Fruit fly (Drosophila melanogaster) whole organism, embryonic: ENCODE measurements around the gene CG7519.

Source experiments
- CG1024 ChIP-seq: fragments of 200-800 bp; sonication (Bioruptor generic); IDR thresholded peaks from 2 replicates; pipeline ENCODE4 v1.3.6; 2022; ENCODE audit warnings: missing biosample characterization, missing genetic modification characterization
- CG10321 ChIP-seq: fragments of 200-800 bp; sonication (Bioruptor generic); IDR thresholded peaks from 2 replicates; pipeline ENCODE4 v1.3.6; 2022; ENCODE audit warnings: missing biosample characterization, missing genetic modification characterization
- CG10462 ChIP-seq: fragments of 200-800 bp; sonication (Bioruptor generic); optimal IDR thresholded peaks from 2 replicates; lab custom pipeline; 2016; ENCODE audit warnings: missing biosample characterization, missing genetic modification characterization
- CG10565 ChIP-seq: fragments of 200-800 bp; sonication (Bioruptor generic); optimal IDR thresholded peaks from 3 replicates; lab custom pipeline; 2016; ENCODE audit warnings: missing biosample characterization, mild to moderate bottlenecking, missing genetic modification characterization
- CG12659 ChIP-seq: fragments of 200-800 bp; sonication (Bioruptor generic); optimal IDR thresholded peaks from 3 replicates; lab custom pipeline; 2017; ENCODE audit warnings: mild to moderate bottlenecking, missing biosample characterization, missing genetic modification reagents, missing genetic modification characterization
- CG13624 ChIP-seq: fragments of 200-800 bp; sonication (Bioruptor generic); optimal IDR thresholded peaks from 2 replicates; lab custom pipeline; 2016; ENCODE audit warnings: missing biosample characterization, missing genetic modification characterization
- CG16779 ChIP-seq: fragments of 200-800 bp; sonication (Bioruptor generic); IDR thresholded peaks from 2 replicates; pipeline ENCODE4 v1.3.6; 2022; ENCODE audit warnings: missing biosample characterization, missing genetic modification characterization
- CG17568 ChIP-seq: fragments of 200-800 bp; sonication (Bioruptor generic); optimal IDR thresholded peaks from 2 replicates; lab custom pipeline; 2018; ENCODE audit warnings: missing biosample characterization, mild to moderate bottlenecking, missing genetic modification characterization, moderate library complexity
- CG18011 ChIP-seq: fragments of 200-800 bp; sonication (Bioruptor generic); optimal IDR thresholded peaks from 2 replicates; lab custom pipeline; 2017; ENCODE audit warnings: missing biosample characterization, missing genetic modification characterization, mild to moderate bottlenecking, moderate library complexity, missing genotype
- CG18599 ChIP-seq: fragments of 200-800 bp; sonication (Bioruptor generic); optimal IDR thresholded peaks from 3 replicates; lab custom pipeline; 2017; ENCODE audit warnings: missing biosample characterization, missing genetic modification characterization, mild to moderate bottlenecking, moderate library complexity, missing genetic modification reagents
- CG2120 ChIP-seq: fragments of 200-800 bp; sonication (Bioruptor generic); optimal IDR thresholded peaks from 3 replicates; lab custom pipeline; 2016; ENCODE audit warnings: missing biosample characterization, missing genetic modification characterization
- CG2129 ChIP-seq: fragments of 200-800 bp; sonication (Bioruptor generic); IDR thresholded peaks from 2 replicates; pipeline ENCODE4 v1.3.6; 2022; ENCODE audit warnings: missing biosample characterization, missing genetic modification characterization; ENCODE audit not compliant: partially characterized antibody
- CG2712 ChIP-seq: fragments of 200-800 bp; optimal IDR thresholded peaks from 3 replicates; lab custom pipeline; 2019; ENCODE audit warnings: missing biosample characterization, mild to moderate bottlenecking, missing genetic modification characterization, moderate library complexity
- CG3065 ChIP-seq: fragments of 200-800 bp; sonication (Bioruptor generic); optimal IDR thresholded peaks from 2 replicates; lab custom pipeline; 2016; ENCODE audit warnings: missing biosample characterization, missing genetic modification characterization
- CG3407 ChIP-seq: fragments of 200-800 bp; sonication (Bioruptor generic); optimal IDR thresholded peaks from 2 replicates; lab custom pipeline; 2018; ENCODE audit warnings: missing biosample characterization, mild to moderate bottlenecking, missing genetic modification characterization
- CG3995 ChIP-seq: fragments of 200-800 bp; sonication (Bioruptor generic); optimal IDR thresholded peaks from 3 replicates; lab custom pipeline; 2016; ENCODE audit warnings: missing biosample characterization, missing genetic modification characterization
- CG4360 ChIP-seq: fragments of 200-800 bp; sonication (Bioruptor generic); IDR thresholded peaks from 2 replicates; pipeline ENCODE4 v1.3.6; 2022; ENCODE audit warnings: missing biosample characterization, missing genetic modification characterization
- CG43689 ChIP-seq: fragments of 200-800 bp; sonication (Bioruptor generic); IDR thresholded peaks from 2 replicates; pipeline ENCODE4 v1.3.6; 2022; ENCODE audit warnings: missing biosample characterization, missing genetic modification characterization
- CG4617 ChIP-seq: fragments of 200-800 bp; sonication (Bioruptor generic); optimal IDR thresholded peaks from 3 replicates; lab custom pipeline; 2016; ENCODE audit warnings: missing biosample characterization, missing genetic modification characterization, borderline replicate concordance
- CG7271 ChIP-seq: fragments of 200-800 bp; sonication (Bioruptor generic); optimal IDR thresholded peaks from 2 replicates; lab custom pipeline; 2018; ENCODE audit warnings: missing biosample characterization, mild to moderate bottlenecking, missing genetic modification characterization, moderate library complexity
- CG7556 ChIP-seq: fragments of 200-800 bp; sonication (Bioruptor generic); optimal IDR thresholded peaks from 2 replicates; lab custom pipeline; 2017; ENCODE audit warnings: missing biosample characterization, mild to moderate bottlenecking, missing genetic modification characterization
- D19B ChIP-seq: fragments of 200-800 bp; sonication (Bioruptor generic); optimal IDR thresholded peaks from 2 replicates; lab custom pipeline; 2017; ENCODE audit warnings: missing biosample characterization, mild to moderate bottlenecking, missing genetic modification characterization
- Elba2 ChIP-seq: fragments of 200-800 bp; sonication (Bioruptor generic); optimal IDR thresholded peaks from 3 replicates; lab custom pipeline; 2016; ENCODE audit warnings: missing biosample characterization, missing genetic modification characterization
- Fer3 ChIP-seq: fragments of 200-800 bp; sonication (Bioruptor generic); optimal IDR thresholded peaks from 2 replicates; lab custom pipeline; 2018; ENCODE audit warnings: missing biosample characterization, mild to moderate bottlenecking, missing genetic modification characterization, moderate library complexity
- Hr39 ChIP-seq: fragments of >200 bp; optimal IDR thresholded peaks from 2 replicates; lab custom pipeline; 2017
- Hr78 ChIP-seq, 2 experiments: fragments of 200-800 bp in 1 of 2; fragments of >200 bp in 1 of 2; sonication (Bioruptor generic) in 1 of 2; optimal IDR thresholded peaks; 2 replicates each; lab custom pipeline; 2017 to 2019; ENCODE audit warnings: missing biosample characterization in 2 of 2, missing genetic modification characterization in 2 of 2, mild to moderate bottlenecking in 1 of 2, moderate library complexity in 1 of 2
- Max ChIP-seq: fragments of 200-800 bp; sonication (Bioruptor generic); optimal IDR thresholded peaks from 2 replicates; lab custom pipeline; 2016; ENCODE audit warnings: missing biosample characterization, mild to moderate bottlenecking, missing genetic modification characterization
- Mes4 ChIP-seq: fragments of 200-800 bp; sonication (Bioruptor generic); optimal IDR thresholded peaks from 2 replicates; lab custom pipeline; 2016; ENCODE audit warnings: missing biosample characterization, missing genetic modification characterization
- NK7.1 ChIP-seq: fragments of 200-800 bp; sonication (Bioruptor generic); optimal IDR thresholded peaks from 3 replicates; lab custom pipeline; 2016; ENCODE audit warnings: missing biosample characterization, missing genetic modification characterization
- Nf-YC ChIP-seq: fragments of 200-800 bp; optimal IDR thresholded peaks from 3 replicates; lab custom pipeline; 2019; ENCODE audit warnings: missing biosample characterization, mild to moderate bottlenecking, missing genetic modification characterization, moderate library complexity
- ara ChIP-seq: fragments of 200-800 bp; sonication (Bioruptor generic); IDR thresholded peaks from 2 replicates; pipeline ENCODE4 v1.3.6; 2022; ENCODE audit warnings: missing biosample characterization, missing genetic modification characterization
- ash1 ChIP-seq: fragments of 200-800 bp; sonication (Bioruptor generic); optimal IDR thresholded peaks from 2 replicates; lab custom pipeline; 2018; ENCODE audit warnings: missing biosample characterization, mild to moderate bottlenecking, missing genetic modification characterization
- cg ChIP-seq: fragments of 200-800 bp; sonication (Bioruptor generic); optimal IDR thresholded peaks from 3 replicates; lab custom pipeline; 2019; ENCODE audit warnings: missing biosample characterization, mild to moderate bottlenecking, missing genetic modification characterization, moderate library complexity
- chinmo ChIP-seq: fragments of 200-800 bp; sonication (Bioruptor generic); IDR thresholded peaks from 4 replicates; pipeline ENCODE4 v1.3.6; 2022; ENCODE audit warnings: missing biosample characterization, missing genetic modification characterization; ENCODE audit not compliant: partially characterized antibody
- chm ChIP-seq: fragments of 200-800 bp; sonication (Bioruptor generic); IDR thresholded peaks from 2 replicates; pipeline ENCODE4 v1.3.6; 2022; ENCODE audit warnings: missing biosample characterization, missing genetic modification characterization
- ci ChIP-seq: fragments of 200-800 bp; sonication (Bioruptor generic); IDR thresholded peaks from 3 replicates; pipeline ENCODE4 v1.3.6; 2022; ENCODE audit warnings: missing biosample characterization, missing genetic modification characterization
- dmrt99B ChIP-seq: fragments of 200-800 bp; sonication (Bioruptor generic); optimal IDR thresholded peaks from 2 replicates; lab custom pipeline; 2018; ENCODE audit warnings: missing biosample characterization, mild to moderate bottlenecking, missing genetic modification characterization, moderate library complexity
- esg ChIP-seq: fragments of 200-800 bp; sonication (Bioruptor generic); conservative IDR thresholded peaks from 2 replicates; pipeline ENCODE4 v1.3.6; 2022; ENCODE audit warnings: missing biosample characterization, missing genetic modification characterization
- gfzf ChIP-seq: fragments of 200-800 bp; sonication (Bioruptor generic); optimal IDR thresholded peaks from 2 replicates; lab custom pipeline; 2016; ENCODE audit warnings: missing biosample characterization, mild to moderate bottlenecking, missing genetic modification characterization, moderate library complexity
- grau ChIP-seq: fragments of 200-800 bp; optimal IDR thresholded peaks from 3 replicates; lab custom pipeline; 2019; ENCODE audit warnings: missing biosample characterization, mild to moderate bottlenecking, missing genetic modification characterization, moderate library complexity
- gsb ChIP-seq: fragments of 200-800 bp; sonication (Bioruptor generic); IDR thresholded peaks from 2 replicates; pipeline ENCODE4 v1.3.6; 2022; ENCODE audit warnings: missing biosample characterization, missing genetic modification characterization
- lov ChIP-seq, 2 experiments: fragments of 200-800 bp in 1 of 2; fragments of >200 bp in 1 of 2; sonication (Bioruptor generic) in 1 of 2; IDR thresholded peaks in 1 of 2; optimal IDR thresholded peaks in 1 of 2; 2 replicates in 1 of 2; 3 replicates in 1 of 2; pipeline versions ENCODE4 v1.3.6 to Lab custom; 2017 to 2022; ENCODE audit warnings: missing biosample characterization in 1 of 2, missing genetic modification characterization in 1 of 2
- nerfin-1 ChIP-seq: fragments of 200-800 bp; sonication (Bioruptor generic); optimal IDR thresholded peaks from 3 replicates; lab custom pipeline; 2019; ENCODE audit warnings: missing biosample characterization, mild to moderate bottlenecking, missing genetic modification characterization, moderate library complexity
- pan ChIP-seq, 4 experiments: fragments of >200 bp in 3 of 4; fragments of 200-800 bp in 1 of 4; sonication (Bioruptor generic) in 1 of 4; optimal IDR thresholded peaks in 3 of 4; IDR thresholded peaks in 1 of 4; 2 replicates each; pipeline versions ENCODE4 v1.3.6 to Lab custom; 2017 to 2022; ENCODE audit warnings: missing biosample characterization in 2 of 4, missing genetic modification characterization in 2 of 4, mixed read lengths in 1 of 4
- pnt ChIP-seq: fragments of 200-800 bp; sonication (Bioruptor generic); optimal IDR thresholded peaks from 3 replicates; lab custom pipeline; 2016; ENCODE audit warnings: missing biosample characterization, missing genetic modification characterization
- seq ChIP-seq: fragments of 200-800 bp; sonication (Bioruptor generic); IDR thresholded peaks from 2 replicates; pipeline ENCODE4 v1.3.6; 2022; ENCODE audit warnings: missing biosample characterization, missing genetic modification characterization
- tll ChIP-seq, 2 experiments: fragments of 200-800 bp in 1 of 2; fragments of >200 bp in 1 of 2; sonication (Bioruptor generic) in 1 of 2; optimal IDR thresholded peaks; 2 replicates each; lab custom pipeline; 2017 to 2019; ENCODE audit warnings: missing biosample characterization in 2 of 2, missing genetic modification characterization in 2 of 2, mild to moderate bottlenecking in 1 of 2, moderate library complexity in 1 of 2
- ttk ChIP-seq: fragments of 200-800 bp; sonication (Bioruptor generic); IDR thresholded peaks from 2 replicates; pipeline ENCODE4 v2.1.2; 2022; ENCODE audit warnings: missing biosample characterization, missing genetic modification characterization
- vvl ChIP-seq: fragments of 200-800 bp; sonication (Bioruptor generic); IDR thresholded peaks from 2 replicates; pipeline ENCODE4 v1.3.6; 2022; ENCODE audit warnings: missing biosample characterization, missing genetic modification characterization
- zen2 ChIP-seq: fragments of 200-800 bp; sonication (Bioruptor generic); IDR thresholded peaks from 3 replicates; pipeline ENCODE4 v1.3.6; 2022; ENCODE audit warnings: missing biosample characterization, missing genetic modification characterization; ENCODE audit not compliant: partially characterized antibody

The CG7519 gene

DNA sequence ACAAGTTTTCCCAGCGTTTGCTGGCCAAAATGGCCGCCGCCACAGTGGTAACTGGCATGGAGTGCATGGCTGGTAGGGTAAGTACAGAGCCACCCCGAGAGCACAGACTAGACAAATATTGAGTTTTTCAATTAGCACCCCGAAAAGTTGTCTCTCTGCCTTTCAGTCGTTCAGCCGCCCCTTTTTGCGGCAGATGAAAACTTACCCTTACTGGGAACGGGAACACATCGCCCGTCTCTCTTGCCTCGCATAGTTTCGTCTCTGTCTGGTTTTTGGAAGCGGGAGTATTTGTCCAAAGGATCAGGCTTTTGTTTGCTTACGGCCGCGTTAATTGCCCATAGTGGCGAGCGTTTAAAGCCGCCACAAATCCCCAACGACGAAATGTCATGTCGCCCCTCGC, 34.1 kb upstream of the CG7519 start:
- TF ChIP-seq Hr78 (GFP tag; optimal IDR thresholded peaks at IDR 0.05; lab: Kevin White, UChicago) (no peak), CG2712 (tag; lab: Kevin White, UChicago) (no peak), vvl (GFP tag; lab: Robert Waterston, UW) (no peak), Hr39 (lab: Kevin White, UChicago) (no peak), gfzf (no peak), D19B (GFP tag; lab: Kevin White, UChicago) (no peak), ara (GFP tag; lab: Robert Waterston, UW) (peak; percentile 41; the same call in 1 of the 2 replicates), Nf-YC (peak; percentile 88), CG17568 (GFP tag; lab: Kevin White, UChicago) (no peak), cg (peak; percentile 17), pan (optimal IDR thresholded peaks at IDR 0.05; lab: Kevin White, UChicago) (no peak), pan (GFP tag; optimal IDR thresholded peaks at IDR 0.05 in 1 of 2, IDR thresholded peaks at IDR 0.05 in 1 of 2) (no peak), NK7.1 (GFP tag; lab: Kevin White, UChicago) (no peak), pnt (GFP tag; lab: Kevin White, UChicago) (no peak), ash1 (GFP tag; lab: Kevin White, UChicago) (no peak), CG3407 (GFP tag; lab: Kevin White, UChicago) (no peak), CG7271 (no peak), ttk (GFP tag; lab: Robert Waterston, UW) (no peak), CG18599 (GFP tag; lab: Kevin White, UChicago) (no peak), grau (tag; lab: Kevin White, UChicago) (peak; percentile 70), CG7556 (GFP tag; lab: Kevin White, UChicago) (no peak), tll (GFP tag; optimal IDR thresholded peaks at IDR 0.05; lab: Kevin White, UChicago) (peak in 1 of 2 experiments; percentile 19), CG10321 (GFP tag; lab: Robert Waterston, UW) (peak; percentile 76), CG18011 (no peak), CG4617 (GFP tag; lab: Kevin White, UChicago) (no peak), CG13624 (no peak), gsb (GFP tag; lab: Robert Waterston, UW) (no peak), CG10462 (no peak), esg (GFP tag; lab: Robert Waterston, UW) (no peak), CG4360 (GFP tag; lab: Robert Waterston, UW) (0 out of 2 replicates have a peak, but pooled peaks have one; percentile 17), CG12659 (GFP tag; lab: Kevin White, UChicago) (no peak), CG16779 (GFP tag; lab: Robert Waterston, UW) (no peak), CG2129 (no peak), ci (no peak), CG10565 (GFP tag; lab: Kevin White, UChicago) (no peak), dmrt99B (no peak), Elba2 (no peak), nerfin-1 (no peak), CG43689 (no peak), CG3065 (GFP tag; lab: Kevin White, UChicago) (no peak), lov (optimal IDR thresholded peaks at IDR 0.05; lab: Kevin White, UChicago) (no peak), lov (GFP tag; IDR thresholded peaks at IDR 0.05; lab: Robert Waterston, UW) (no peak), CG1024 (GFP tag; lab: Robert Waterston, UW) (no peak), Max (GFP tag; lab: Kevin White, UChicago) (no peak), zen2 (GFP tag; lab: Robert Waterston, UW) (no peak), Mes4 (no peak), Fer3 (tag; lab: Kevin White, UChicago) (no peak), chm (GFP tag; lab: Robert Waterston, UW) (no peak), CG2120 (GFP tag; lab: Kevin White, UChicago) (no peak), CG3995 (GFP tag; lab: Kevin White, UChicago) (no peak), chinmo (no peak), seq (peak; percentile 93)
